Fruit fly (Drosophila melanogaster): Measurements from ENCODE around the gene Tfb5.

dm6 chr2L:5059645-5060254 lies 49.1 kb upstream of the Tfb5 start, which contains the start of gene Rpn11:
- TF ChIP-seq CG1621 (tag; optimal IDR thresholded peaks at IDR 0.05) (no peak), CG11902 (GFP tag; optimal IDR thresholded peaks at IDR 0.05) (peak; percentile 0), achi (GFP tag; optimal IDR thresholded peaks at IDR 0.05) (peak; percentile 48), CG7368 (GFP tag; optimal IDR thresholded peaks at IDR 0.05) (no peak), Hr39 (GFP tag; optimal IDR thresholded peaks at IDR 0.05) (peak; percentile 45), Blimp-1 (GFP tag; optimal IDR thresholded peaks at IDR 0.05) (no peak), Hr38 (GFP tag; optimal IDR thresholded peaks at IDR 0.05) (no peak), CG9139 (GFP tag; optimal IDR thresholded peaks at IDR 0.05) (no peak), esn (GFP tag; optimal IDR thresholded peaks at IDR 0.05) (peak; percentile 68), spab (GFP tag; optimal IDR thresholded peaks at IDR 0.05) (no peak), Ets96B (tag; optimal IDR thresholded peaks at IDR 0.05) (peak; percentile 51), CG10669 (GFP tag; optimal IDR thresholded peaks at IDR 0.05) (no peak), Smox (GFP tag; optimal IDR thresholded peaks at IDR 0.05) (no peak)
